Fruit fly (Drosophila melanogaster) whole organism, embryonic: Measurements from ENCODE around the gene fig.

Experiments
- Ada2b ChIP-seq: fragments of 200-800 bp; sonication (Bioruptor generic); IDR thresholded peaks from 2 replicates; pipeline ENCODE4 v1.3.6; 2022; ENCODE audit warnings: missing biosample characterization, missing genetic modification characterization
- CG11723 ChIP-seq: fragments of 200-800 bp; sonication (Bioruptor generic); optimal IDR thresholded peaks from 2 replicates; lab custom pipeline; 2017; ENCODE audit warnings: missing biosample characterization, mild to moderate bottlenecking, missing genetic modification characterization
- CG12155 ChIP-seq: fragments of 200-800 bp; sonication (Bioruptor generic); optimal IDR thresholded peaks from 3 replicates; lab custom pipeline; 2016; ENCODE audit warnings: missing biosample characterization, missing genetic modification characterization
- CG12219 ChIP-seq: fragments of 200-800 bp; sonication (Bioruptor generic); optimal IDR thresholded peaks from 3 replicates; lab custom pipeline; 2018; ENCODE audit warnings: missing biosample characterization, mild to moderate bottlenecking, missing genetic modification characterization
- CG12299 ChIP-seq: fragments of 200-800 bp; sonication (Bioruptor generic); optimal IDR thresholded peaks from 2 replicates; lab custom pipeline; 2018; ENCODE audit warnings: missing biosample characterization, mild to moderate bottlenecking, missing genetic modification characterization
- CG1233 ChIP-seq: fragments of 200-800 bp; sonication (Bioruptor generic); optimal IDR thresholded peaks from 4 replicates; lab custom pipeline; 2018; ENCODE audit warnings: missing biosample characterization, mild to moderate bottlenecking, missing genetic modification characterization
- CG12744 ChIP-seq: fragments of 200-800 bp; sonication (Bioruptor generic); optimal IDR thresholded peaks from 2 replicates; lab custom pipeline; 2016; ENCODE audit warnings: missing biosample characterization, missing genetic modification characterization
- CG13287 ChIP-seq: fragments of 200-800 bp; sonication (Bioruptor generic); IDR thresholded peaks from 2 replicates; pipeline ENCODE4 v1.3.6; 2022; ENCODE audit warnings: missing biosample characterization, missing genetic modification characterization; ENCODE audit not compliant: partially characterized antibody
- CG1529 ChIP-seq: fragments of 200-800 bp; sonication (Bioruptor generic); optimal IDR thresholded peaks from 3 replicates; lab custom pipeline; 2018; ENCODE audit warnings: missing biosample characterization, missing genetic modification characterization
- CG1647 ChIP-seq: fragments of 200-800 bp; sonication (Bioruptor generic); optimal IDR thresholded peaks from 3 replicates; lab custom pipeline; 2016; ENCODE audit warnings: missing biosample characterization, missing genetic modification characterization
- CG17328 ChIP-seq: fragments of 200-800 bp; sonication (Bioruptor generic); IDR thresholded peaks from 2 replicates; pipeline ENCODE4 v1.3.6; 2022; ENCODE audit warnings: missing biosample characterization, missing genetic modification characterization
- CG17912 ChIP-seq: fragments of 200-800 bp; sonication (Bioruptor generic); optimal IDR thresholded peaks from 2 replicates; lab custom pipeline; 2018; ENCODE audit warnings: missing biosample characterization, mild to moderate bottlenecking, missing genetic modification characterization
- CG18619 ChIP-seq: fragments of 200-800 bp; sonication (Bioruptor generic); optimal IDR thresholded peaks from 3 replicates; lab custom pipeline; 2017; ENCODE audit warnings: missing biosample characterization, mild to moderate bottlenecking, missing genetic modification characterization
- CG2202 ChIP-seq: fragments of 200-800 bp; sonication (Bioruptor generic); optimal IDR thresholded peaks from 2 replicates; lab custom pipeline; 2018; ENCODE audit warnings: missing biosample characterization, mild to moderate bottlenecking, missing genetic modification characterization
- CG2712 ChIP-seq: fragments of 200-800 bp; optimal IDR thresholded peaks from 3 replicates; lab custom pipeline; 2019; ENCODE audit warnings: missing biosample characterization, mild to moderate bottlenecking, missing genetic modification characterization, moderate library complexity
- CG30020 ChIP-seq: fragments of 200-800 bp; optimal IDR thresholded peaks from 2 replicates; lab custom pipeline; 2019; ENCODE audit warnings: missing biosample characterization, mild to moderate bottlenecking, missing genetic modification characterization, moderate library complexity
- CG31388 ChIP-seq: fragments of 200-800 bp; sonication (Bioruptor generic); optimal IDR thresholded peaks from 2 replicates; lab custom pipeline; 2016; ENCODE audit warnings: missing biosample characterization, missing genetic modification characterization
- CG34224 ChIP-seq: fragments of 200-800 bp; sonication (Bioruptor generic); IDR thresholded peaks from 3 replicates; pipeline ENCODE4 v1.3.6; 2022; ENCODE audit warnings: missing biosample characterization, missing genetic modification characterization; ENCODE audit not compliant: partially characterized antibody
- CG6175 ChIP-seq: fragments of 200-800 bp; sonication (Bioruptor generic); IDR thresholded peaks from 3 replicates; pipeline ENCODE4 v1.3.6; 2022; ENCODE audit warnings: missing biosample characterization, missing genetic modification characterization
- CG8765 ChIP-seq: fragments of 200-800 bp; sonication (Bioruptor generic); IDR thresholded peaks from 2 replicates; pipeline ENCODE4 v1.3.6; 2022; ENCODE audit warnings: missing biosample characterization, missing genetic modification characterization
- CG9797 ChIP-seq: fragments of 200-800 bp; sonication (Bioruptor generic); optimal IDR thresholded peaks from 3 replicates; lab custom pipeline; 2018; ENCODE audit warnings: missing biosample characterization, mild to moderate bottlenecking, missing genetic modification characterization
- CHES-1-like ChIP-seq: fragments of 200-800 bp; sonication (Bioruptor generic); optimal IDR thresholded peaks from 2 replicates; lab custom pipeline; 2016; ENCODE audit warnings: missing biosample characterization, missing genetic modification characterization
- Dbx ChIP-seq: fragments of 200-800 bp; sonication (Bioruptor generic); IDR thresholded peaks from 3 replicates; pipeline ENCODE4 v1.3.6; 2022; ENCODE audit warnings: missing biosample characterization, missing genetic modification characterization
- Drgx ChIP-seq: fragments of 200-800 bp; sonication (Bioruptor generic); IDR thresholded peaks from 2 replicates; pipeline ENCODE4 v1.3.6; 2022; ENCODE audit warnings: missing biosample characterization, missing genetic modification characterization
- ERR ChIP-seq: fragments of 200-800 bp; sonication (Bioruptor generic); optimal IDR thresholded peaks from 2 replicates; lab custom pipeline; 2016; ENCODE audit warnings: missing biosample characterization, missing genetic modification characterization
- Gug ChIP-seq: fragments of 200-800 bp; sonication (Bioruptor generic); IDR thresholded peaks from 4 replicates; pipeline ENCODE4 v1.3.6; 2022; ENCODE audit warnings: missing biosample characterization, missing genetic modification characterization
- HLHmδ ChIP-seq: fragments of 200-800 bp; sonication (Bioruptor generic); optimal IDR thresholded peaks from 2 replicates; lab custom pipeline; 2018; ENCODE audit warnings: missing biosample characterization, mild to moderate bottlenecking, missing genetic modification characterization, moderate library complexity
- NC2β ChIP-seq: fragments of 200-800 bp; sonication (Bioruptor generic); optimal IDR thresholded peaks from 2 replicates; lab custom pipeline; 2016; ENCODE audit warnings: missing biosample characterization, missing genetic modification characterization
- NK7.1 ChIP-seq: fragments of 200-800 bp; sonication (Bioruptor generic); optimal IDR thresholded peaks from 3 replicates; lab custom pipeline; 2016; ENCODE audit warnings: missing biosample characterization, missing genetic modification characterization
- Sox102F ChIP-seq: fragments of 200-800 bp; sonication (Bioruptor generic); optimal IDR thresholded peaks from 2 replicates; lab custom pipeline; 2018; ENCODE audit warnings: missing biosample characterization, mild to moderate bottlenecking, missing genetic modification characterization, moderate library complexity
- Trl ChIP-seq, 3 experiments: fragments of >200 bp in 2 of 3; fragments of 200-800 bp in 1 of 3; sonication (Bioruptor generic) in 1 of 3; optimal IDR thresholded peaks; 2 replicates in 1 of 3; 3 replicates in 2 of 3; lab custom pipeline; 2016 to 2017; ENCODE audit warnings: missing biosample characterization in 1 of 3, missing genetic modification characterization in 1 of 3
- abd-A ChIP-seq: fragments of 200-800 bp; sonication (Bioruptor generic); optimal IDR thresholded peaks from 3 replicates; lab custom pipeline; 2019; ENCODE audit warnings: missing biosample characterization, mild to moderate bottlenecking, missing genetic modification characterization, moderate library complexity
- ase ChIP-seq: fragments of 200-800 bp; sonication (Bioruptor generic); IDR thresholded peaks from 3 replicates; pipeline ENCODE4 v1.3.6; 2022; ENCODE audit warnings: missing biosample characterization, missing genetic modification characterization
- az2 ChIP-seq: fragments of 200-800 bp; sonication (Bioruptor generic); optimal IDR thresholded peaks from 3 replicates; lab custom pipeline; 2016; ENCODE audit warnings: missing biosample characterization, missing genetic modification characterization
- chinmo ChIP-seq: fragments of 200-800 bp; sonication (Bioruptor generic); IDR thresholded peaks from 4 replicates; pipeline ENCODE4 v1.3.6; 2022; ENCODE audit warnings: missing biosample characterization, missing genetic modification characterization; ENCODE audit not compliant: partially characterized antibody
- chn ChIP-seq: fragments of 200-800 bp; sonication (Bioruptor generic); optimal IDR thresholded peaks from 2 replicates; lab custom pipeline; 2016; ENCODE audit warnings: missing biosample characterization, missing genetic modification characterization
- dan ChIP-seq: fragments of 200-800 bp; sonication (Bioruptor generic); IDR thresholded peaks from 2 replicates; pipeline ENCODE4 v1.3.6; 2022; ENCODE audit warnings: missing biosample characterization, missing genetic modification characterization
- dimm ChIP-seq: fragments of 200-800 bp; sonication (Bioruptor generic); IDR thresholded peaks from 2 replicates; pipeline ENCODE4 v1.3.6; 2022; ENCODE audit warnings: missing biosample characterization, missing genetic modification characterization
- dm ChIP-seq: fragments of 200-800 bp; sonication (Bioruptor generic); optimal IDR thresholded peaks from 3 replicates; lab custom pipeline; 2016; ENCODE audit warnings: missing biosample characterization, missing genetic modification characterization
- en ChIP-seq: fragments of 200-800 bp; sonication (Bioruptor generic); optimal IDR thresholded peaks from 2 replicates; lab custom pipeline; 2016; ENCODE audit warnings: missing biosample characterization, missing genetic modification characterization
- eyg ChIP-seq: fragments of 200-800 bp; sonication (Bioruptor generic); optimal IDR thresholded peaks from 3 replicates; lab custom pipeline; 2016; ENCODE audit warnings: missing biosample characterization, missing genetic modification characterization
- gcm2 ChIP-seq: fragments of 200-800 bp; sonication (Bioruptor generic); optimal IDR thresholded peaks from 2 replicates; lab custom pipeline; 2016; ENCODE audit warnings: missing biosample characterization, missing genetic modification characterization
- gt ChIP-seq: fragments of 200-800 bp; sonication (Bioruptor generic); IDR thresholded peaks from 2 replicates; pipeline ENCODE4 v1.3.6; 2022; ENCODE audit warnings: missing biosample characterization, missing genetic modification characterization
- ham ChIP-seq: fragments of 200-800 bp; sonication (Bioruptor generic); IDR thresholded peaks from 2 replicates; pipeline ENCODE4 v1.3.6; 2022; ENCODE audit warnings: missing biosample characterization, missing genetic modification characterization
- her ChIP-seq: fragments of 200-800 bp; sonication (Bioruptor generic); optimal IDR thresholded peaks from 2 replicates; lab custom pipeline; 2016; ENCODE audit warnings: missing biosample characterization, missing genetic modification characterization
- lmd ChIP-seq: fragments of 200-800 bp; sonication (Bioruptor generic); IDR thresholded peaks from 2 replicates; pipeline ENCODE4 v1.3.6; 2022; ENCODE audit warnings: missing biosample characterization, missing genetic modification characterization
- lola ChIP-seq, 3 experiments: fragments of >200 bp in 2 of 3; fragments of 200-800 bp in 1 of 3; sonication (Bioruptor generic) in 1 of 3; optimal IDR thresholded peaks; 2 replicates each; lab custom pipeline; 2017 to 2019; ENCODE audit warnings: missing biosample characterization in 3 of 3, missing genetic modification characterization in 3 of 3, mild to moderate bottlenecking in 1 of 3, moderate library complexity in 1 of 3
- pan ChIP-seq, 4 experiments: fragments of >200 bp in 3 of 4; fragments of 200-800 bp in 1 of 4; sonication (Bioruptor generic) in 1 of 4; optimal IDR thresholded peaks in 3 of 4; IDR thresholded peaks in 1 of 4; 2 replicates each; pipeline versions ENCODE4 v1.3.6 to Lab custom; 2017 to 2022; ENCODE audit warnings: missing biosample characterization in 2 of 4, missing genetic modification characterization in 2 of 4, mixed read lengths in 1 of 4
- prd ChIP-seq, 3 experiments: fragments of >200 bp in 2 of 3; fragments of 200-800 bp in 1 of 3; sonication (Bioruptor generic) in 1 of 3; optimal IDR thresholded peaks in 2 of 3; IDR thresholded peaks in 1 of 3; 2 replicates in 2 of 3; 3 replicates in 1 of 3; pipeline versions ENCODE4 v1.3.6 to Lab custom; 2017 to 2022; ENCODE audit warnings: missing biosample characterization in 1 of 3, missing genetic modification characterization in 1 of 3
- slou ChIP-seq: fragments of 200-800 bp; sonication (Bioruptor generic); optimal IDR thresholded peaks from 3 replicates; lab custom pipeline; 2016; ENCODE audit warnings: missing biosample characterization, missing genetic modification characterization
- sob ChIP-seq: fragments of 200-800 bp; sonication (Bioruptor generic); IDR thresholded peaks from 2 replicates; pipeline ENCODE4 v1.3.6; 2022; ENCODE audit warnings: missing biosample characterization, missing genetic modification characterization

Gene fig

dm6 chr3R:29737891-29738290, 42.4 kb downstream of the fig start, which contains the start of gene Gnpnat (continued):
- TF ChIP-seq CG34224 (GFP tag; lab: Robert Waterston, UW) (no peak), CG2202 (tag; lab: Kevin White, UChicago) (peak; percentile 30), CG13287 (GFP tag; lab: Robert Waterston, UW) (no peak), ERR (GFP tag; lab: Kevin White, UChicago) (no peak), pan (optimal IDR thresholded peaks at IDR 0.05; lab: Kevin White, UChicago) (no peak), pan (GFP tag; optimal IDR thresholded peaks at IDR 0.05 in 1 of 2, IDR thresholded peaks at IDR 0.05 in 1 of 2) (no peak), NC2β (GFP tag; lab: Kevin White, UChicago) (no peak), sob (no peak), ham (no peak), CG8765 (GFP tag; lab: Robert Waterston, UW) (no peak), CG6175 (GFP tag; lab: Robert Waterston, UW) (no peak), CG1647 (GFP tag; lab: Kevin White, UChicago) (no peak), az2 (GFP tag; lab: Kevin White, UChicago) (peak; percentile 25), eyg (GFP tag; lab: Kevin White, UChicago) (no peak), CG18619 (no peak), CG12219 (GFP tag; lab: Kevin White, UChicago) (peak; percentile 41), Ada2b (no peak), CG12744 (GFP tag; lab: Kevin White, UChicago) (no peak), Drgx (no peak), CG2712 (peak; percentile 69), CG12299 (tag; lab: Kevin White, UChicago) (no peak), CG11723 (GFP tag; lab: Kevin White, UChicago) (no peak), abd-A (no peak), dimm (no peak), chn (no peak), slou (GFP tag; lab: Kevin White, UChicago) (no peak), CHES-1-like (GFP tag; lab: Kevin White, UChicago) (no peak), en (GFP tag; lab: Kevin White, UChicago) (no peak), CG1529 (GFP tag; lab: Kevin White, UChicago) (peak; percentile 7), prd (optimal IDR thresholded peaks at IDR 0.05; lab: Kevin White, UChicago) (no peak), prd (GFP tag; IDR thresholded peaks at IDR 0.05; lab: Robert Waterston, UW) (no peak), lola (GFP tag; optimal IDR thresholded peaks at IDR 0.05; lab: Kevin White, UChicago) (peak in 1 of 3 experiments; percentile 27), CG1233 (peak; percentile 55), NK7.1 (no peak), dan (GFP tag; lab: Robert Waterston, UW) (no peak), HLHmδ (GFP tag; lab: Kevin White, UChicago) (no peak), lmd (GFP tag; lab: Robert Waterston, UW) (no peak), gcm2 (GFP tag; lab: Kevin White, UChicago) (no peak), CG31388 (GFP tag; lab: Kevin White, UChicago) (no peak), CG17328 (GFP tag; lab: Robert Waterston, UW) (no peak), her (GFP tag; lab: Kevin White, UChicago) (no peak), Trl (optimal IDR thresholded peaks at IDR 0.05; lab: Kevin White, UChicago) (no peak), Trl (GFP tag; optimal IDR thresholded peaks at IDR 0.05; lab: Kevin White, UChicago) (no peak), Gug (GFP tag; lab: Robert Waterston, UW) (no peak), dm (no peak), CG17912 (GFP tag; lab: Kevin White, UChicago) (no peak), CG30020 (tag; lab: Kevin White, UChicago) (no peak), gt (GFP tag; lab: Robert Waterston, UW) (no peak), ase (no peak), CG9797 (GFP tag; lab: Kevin White, UChicago) (no peak), chinmo (GFP tag; lab: Robert Waterston, UW) (no peak), Sox102F (GFP tag; lab: Kevin White, UChicago) (peak; percentile 63), Dbx (GFP tag; lab: Robert Waterston, UW) (no peak), CG12155 (peak; percentile 22)
